Worm (Caenorhabditis elegans) whole organism, midembryonic: ENCODE measurements around the gene rbm-25.

Experiments used
- T22C8.4 ChIP-seq: fragments of 200-800 bp; sonication (Bioruptor generic); IDR thresholded peaks from 2 replicates; pipeline ENCODE4 v1.3.6; 2022; ENCODE audit warnings: missing genetic modification characterization, missing compliant biosample characterization
- cog-1 ChIP-seq: sonication (generic microtip); optimal IDR thresholded peaks from 2 replicates; lab custom pipeline; 2016; ENCODE audit warnings: missing genetic modification characterization, missing compliant biosample characterization
- flt-1 ChIP-seq: fragments of 200-800 bp; sonication (Bioruptor generic); IDR thresholded peaks from 2 replicates; pipeline ENCODE4 v1.3.6; 2022; ENCODE audit warnings: missing genetic modification characterization, missing compliant biosample characterization
- klf-2 ChIP-seq: fragments of 200-800 bp; sonication (Bioruptor generic); conservative IDR thresholded peaks from 2 replicates; pipeline ENCODE4 v1.3.6; 2022; ENCODE audit warnings: missing genetic modification reagents, missing genetic modification characterization, missing compliant biosample characterization
- med-1 ChIP-seq: sonication (generic microtip); optimal IDR thresholded peaks from 2 replicates; lab custom pipeline; 2017; ENCODE audit warnings: missing genetic modification characterization, mild to moderate bottlenecking, missing compliant biosample characterization, antibody characterized with exemption, missing genetic modification reagents; ENCODE audit not compliant: insufficient read depth
- ref-1 ChIP-seq: fragments of 200-800 bp; sonication (Bioruptor generic); conservative IDR thresholded peaks from 2 replicates; pipeline ENCODE4 v1.3.6; 2022; ENCODE audit warnings: missing genetic modification reagents, missing genetic modification characterization, missing compliant biosample characterization
- tab-1 ChIP-seq: fragments of 200-800 bp; sonication (Bioruptor generic); IDR thresholded peaks from 2 replicates; pipeline ENCODE4 v1.3.6; 2022; ENCODE audit warnings: missing genetic modification characterization, missing compliant biosample characterization
- ztf-23 ChIP-seq: fragments of 200-800 bp; sonication (Bioruptor generic); IDR thresholded peaks from 2 replicates; pipeline ENCODE4 v1.3.6; 2022; ENCODE audit warnings: missing genetic modification reagents, missing genetic modification characterization, missing compliant biosample characterization
- ztf-29 ChIP-seq: fragments of 200-800 bp; sonication (Bioruptor generic); IDR thresholded peaks from 2 replicates; pipeline ENCODE4 v1.3.6; 2022; ENCODE audit warnings: missing genetic modification reagents, missing genetic modification characterization, missing compliant biosample characterization

rbm-25 gene

ce11 chrV:12494522-12494921 lies 3.5 kb upstream of the rbm-25 start, which contains the start of gene mrps-11:
mrps-11 (minus strand) TSS chrV:12494622.
- TF ChIP-seq klf-2 (GFP tag; lab: Robert Waterston, UW) (no peak), ref-1 (GFP tag; lab: Robert Waterston, UW) (no peak), med-1 (GFP tag; lab: Kevin White, UChicago) (no peak), flt-1 (GFP tag; lab: Robert Waterston, UW) (no peak), ztf-23 (no peak), tab-1 (no peak), T22C8.4 (GFP tag; lab: Robert Waterston, UW) (no peak), cog-1 (tag; lab: Kevin White, UChicago) (no peak), ztf-29 (no peak)

DNA sequence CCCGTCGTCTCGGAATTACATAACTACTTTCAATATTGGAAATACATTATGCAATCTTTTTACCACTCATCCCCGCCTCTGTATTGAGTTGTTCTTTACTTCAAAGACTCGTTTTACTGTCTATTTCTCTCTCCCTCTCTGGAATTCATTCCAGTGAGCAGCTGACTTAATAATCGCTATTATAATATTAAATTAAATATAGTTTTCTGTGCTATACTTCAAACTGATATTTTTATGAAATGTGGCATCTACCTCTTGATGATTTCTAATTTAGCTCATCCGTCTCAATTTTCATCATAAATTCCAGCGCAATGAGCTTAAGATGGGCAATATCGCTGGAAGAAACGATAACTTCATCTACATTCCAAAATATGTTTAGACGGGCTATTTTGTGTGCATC lies 5.5 kb downstream of the rbm-25 start, which contains the start of gene T28H10.1:
Gene T28H10.1, plus strand, starts transcription at position 301 of the 400 bp plus-strand sequence.
- TF ChIP-seq med-1 (GFP tag; lab: Kevin White, UChicago), result no peak
- TF ChIP-seq T22C8.4 (GFP tag; lab: Robert Waterston, UW), result no peak

ce11 chrV:12505730-12506129 lies 7.7 kb downstream of the rbm-25 start:
- no peak for TF ChIP-seq cog-1 (tag; lab: Kevin White, UChicago)
- TF ChIP-seq ztf-29, result no peak
- TF ChIP-seq flt-1 (GFP tag; lab: Robert Waterston, UW), result no peak
- TF ChIP-seq T22C8.4 (GFP tag; lab: Robert Waterston, UW), result no peak
- TF ChIP-seq ref-1 (GFP tag; lab: Robert Waterston, UW), result no peak
- no peak for TF ChIP-seq tab-1
- no peak for TF ChIP-seq klf-2 (GFP tag; lab: Robert Waterston, UW)
- no peak for TF ChIP-seq ztf-23

- no peak for TF ChIP-seq ztf-23
- no peak for TF ChIP-seq ref-1 (GFP tag; lab: Robert Waterston, UW)
- TF ChIP-seq cog-1 (tag; lab: Kevin White, UChicago), result no peak
- no peak for TF ChIP-seq flt-1 (GFP tag; lab: Robert Waterston, UW)
- TF ChIP-seq klf-2 (GFP tag; lab: Robert Waterston, UW), result no peak
- no peak for TF ChIP-seq ztf-29
- TF ChIP-seq med-1 (GFP tag; lab: Kevin White, UChicago), result no peak
These were observed 8.2 kb downstream of the rbm-25 start, which contains the start of gene nlp-46 for ce11 chrV:12506185-12506584. nlp-46 (minus strand) TSS chrV:12506285.

DNA sequence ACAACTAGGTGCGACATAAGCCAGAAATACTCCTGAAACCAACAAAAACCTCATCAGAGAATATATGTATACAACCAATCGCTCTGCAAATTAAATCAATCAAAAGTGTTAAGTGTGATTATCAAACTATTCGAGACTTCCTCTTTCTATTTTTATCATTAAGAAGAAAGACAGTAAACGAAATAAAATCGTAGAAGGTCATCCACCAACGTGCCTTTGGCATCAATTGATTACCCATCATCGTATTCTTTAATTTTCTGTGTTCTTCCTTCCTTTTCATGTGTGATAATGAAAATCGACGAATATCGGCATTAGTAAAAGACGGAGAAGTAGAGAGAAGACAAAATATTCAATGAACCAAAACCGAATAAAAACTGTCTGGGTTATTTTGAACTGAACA lies 13.9 kb downstream of the rbm-25 start:
- TF ChIP-seq med-1 (GFP tag; lab: Kevin White, UChicago) (no peak), T22C8.4 (GFP tag; lab: Robert Waterston, UW) (no peak), tab-1 (no peak), flt-1 (GFP tag; lab: Robert Waterston, UW) (no peak), klf-2 (GFP tag; lab: Robert Waterston, UW) (no peak)

ce11 chrV:12512773-12513172 lies 14.8 kb downstream of the rbm-25 start, which contains the start of the genes T28H10.2 and lgmn-1:
T28H10.2 (minus strand) TSS chrV:12512949.
lgmn-1 (plus strand) TSS chrV:12513056.
- TF ChIP-seq ztf-29 (no peak), ztf-23 (no peak), cog-1 (tag; lab: Kevin White, UChicago) (no peak), klf-2 (GFP tag; lab: Robert Waterston, UW) (no peak), flt-1 (GFP tag; lab: Robert Waterston, UW) (no peak), T22C8.4 (GFP tag; lab: Robert Waterston, UW) (no peak), med-1 (GFP tag; lab: Kevin White, UChicago) (no peak), ref-1 (GFP tag; lab: Robert Waterston, UW) (no peak)

DNA sequence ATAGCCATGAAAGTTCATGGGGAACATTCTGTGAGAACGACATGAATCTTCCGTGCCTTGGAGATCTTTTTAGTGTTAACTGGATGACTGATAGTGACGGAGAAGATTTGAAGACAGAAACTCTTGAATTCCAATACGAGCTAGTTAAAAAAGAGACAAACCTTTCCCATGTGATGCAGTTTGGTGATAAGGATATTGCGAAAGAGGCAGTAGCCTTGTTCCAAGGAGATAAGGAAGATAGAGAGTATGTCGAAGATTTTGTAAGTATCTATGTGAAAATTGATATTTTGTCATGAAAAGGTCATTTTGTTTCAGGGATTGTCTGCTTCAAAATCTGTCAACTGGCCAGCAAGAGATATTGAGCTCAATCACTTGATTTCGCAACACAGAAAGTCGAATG lies 15.9 kb downstream of the rbm-25 start:
- TF ChIP-seq klf-2 (GFP tag; lab: Robert Waterston, UW) (no peak), cog-1 (tag; lab: Kevin White, UChicago) (no peak), T22C8.4 (GFP tag; lab: Robert Waterston, UW) (no peak), ztf-23 (no peak), ref-1 (GFP tag; lab: Robert Waterston, UW) (no peak), med-1 (GFP tag; lab: Kevin White, UChicago) (no peak), tab-1 (no peak), ztf-29 (no peak), flt-1 (GFP tag; lab: Robert Waterston, UW) (no peak)

ce11 chrV:12517148-12517547 lies 19.1 kb downstream of the rbm-25 start, which contains the start of gene cal-1:
cal-1 (minus strand) TSS chrV:12517248.
- TF ChIP-seq med-1 (GFP tag; lab: Kevin White, UChicago), result no peak
- TF ChIP-seq cog-1 (tag; lab: Kevin White, UChicago), result no peak
- no peak for TF ChIP-seq klf-2 (GFP tag; lab: Robert Waterston, UW)
- no peak for TF ChIP-seq flt-1 (GFP tag; lab: Robert Waterston, UW)
- no peak for TF ChIP-seq ref-1 (GFP tag; lab: Robert Waterston, UW)
- TF ChIP-seq tab-1, result no peak
- TF ChIP-seq ztf-23, result no peak
- no peak for TF ChIP-seq T22C8.4 (GFP tag; lab: Robert Waterston, UW)
- no peak for TF ChIP-seq ztf-29

DNA sequence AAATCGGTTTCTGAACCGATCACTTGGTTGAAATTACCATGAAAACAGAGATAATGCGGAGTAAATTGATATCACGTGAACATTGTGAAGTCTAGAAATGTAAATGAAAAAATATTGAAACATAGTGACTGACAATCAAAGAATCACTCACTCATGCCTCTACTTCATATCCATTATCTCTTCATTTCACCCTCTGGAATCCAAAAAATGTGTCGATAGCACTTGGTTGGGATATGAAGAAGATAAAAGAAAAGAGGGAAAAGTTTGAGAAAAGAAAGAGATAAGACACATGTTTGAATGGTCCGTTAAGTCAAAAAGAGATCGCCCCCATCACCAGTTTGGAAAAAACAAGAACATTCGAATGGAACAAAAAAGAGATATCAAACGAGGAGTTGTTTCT lies 19.7 kb downstream of the rbm-25 start:
- no peak for TF ChIP-seq ztf-23
- TF ChIP-seq tab-1, result no peak
- no peak for TF ChIP-seq klf-2 (GFP tag; lab: Robert Waterston, UW)
- no peak for TF ChIP-seq med-1 (GFP tag; lab: Kevin White, UChicago)
- no peak for TF ChIP-seq T22C8.4 (GFP tag; lab: Robert Waterston, UW)
- no peak for TF ChIP-seq cog-1 (tag; lab: Kevin White, UChicago)
- TF ChIP-seq ztf-29, result no peak
- TF ChIP-seq ref-1 (GFP tag; lab: Robert Waterston, UW), result no peak
- TF ChIP-seq flt-1 (GFP tag; lab: Robert Waterston, UW), result no peak

DNA sequence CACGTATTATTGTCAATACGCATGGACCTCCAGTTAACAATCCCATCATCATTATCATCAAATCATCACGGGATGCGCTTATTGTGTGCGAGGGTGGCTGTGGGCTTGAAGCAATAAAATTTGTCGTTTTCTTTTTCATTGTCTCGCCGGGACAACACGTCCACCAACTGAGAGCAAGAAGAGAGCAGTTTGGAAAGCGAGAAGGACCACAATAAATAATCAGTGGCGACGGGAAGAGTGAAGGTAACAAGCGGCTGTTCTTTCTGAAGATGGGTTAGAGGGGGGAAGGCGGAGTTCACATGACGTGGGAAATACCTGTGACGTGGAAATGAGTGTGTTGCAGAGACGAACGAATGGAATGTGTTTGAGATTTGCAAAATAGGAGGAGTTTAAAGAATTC lies 20.8 kb downstream of the rbm-25 start:
- TF ChIP-seq med-1 (GFP tag; lab: Kevin White, UChicago), result no peak
- no peak for TF ChIP-seq klf-2 (GFP tag; lab: Robert Waterston, UW)
- TF ChIP-seq ztf-29, result no peak
- TF ChIP-seq flt-1 (GFP tag; lab: Robert Waterston, UW), result no peak
- no peak for TF ChIP-seq tab-1
- TF ChIP-seq ref-1 (GFP tag; lab: Robert Waterston, UW), result no peak
- no peak for TF ChIP-seq cog-1 (tag; lab: Kevin White, UChicago)
- no peak for TF ChIP-seq T22C8.4 (GFP tag; lab: Robert Waterston, UW)
- TF ChIP-seq ztf-23, result no peak
